Worm (Caenorhabditis elegans) whole organism, L1 larva: ENCODE measurements around the gene nas-19.

Experiments used
- C04F5.9 ChIP-seq: sonication (generic microtip); optimal IDR thresholded peaks from 2 replicates; lab custom pipeline; 2016; ENCODE audit warnings: missing genetic modification characterization, missing compliant biosample characterization
- ama-1 ChIP-seq: fragments of 150-350 bp; optimal IDR thresholded peaks from 2 replicates; lab custom pipeline; 2014
- ceh-8 ChIP-seq: fragments of 200-800 bp; sonication (Bioruptor generic); optimal IDR thresholded peaks from 2 replicates; lab custom pipeline; 2018; ENCODE audit warnings: mild to moderate bottlenecking, missing genetic modification characterization, moderate library complexity, missing compliant biosample characterization
- ceh-90 ChIP-seq: sonication (generic microtip); optimal IDR thresholded peaks from 2 replicates; lab custom pipeline; 2016; ENCODE audit warnings: missing genetic modification characterization, missing compliant biosample characterization
- ces-1 ChIP-seq: fragments of 150-350 bp; optimal IDR thresholded peaks from 2 replicates; lab custom pipeline; 2014; ENCODE audit warnings: missing biosample characterization, missing genetic modification reagents, missing genetic modification characterization
- dpl-1 ChIP-seq, 3 experiments: fragments of 150-350 bp in 2 of 3; sonication (generic microtip) in 1 of 3; optimal IDR thresholded peaks; 2 replicates each; lab custom pipeline; 2014 to 2017; ENCODE audit warnings: missing biosample characterization in 3 of 3, missing genetic modification characterization in 3 of 3, missing genetic modification reagents in 3 of 3
- dsc-1 ChIP-seq: sonication (generic microtip); optimal IDR thresholded peaks from 2 replicates; lab custom pipeline; 2016; ENCODE audit warnings: mild to moderate bottlenecking, missing genetic modification characterization, missing compliant biosample characterization
- egl-27 ChIP-seq, 2 experiments: fragments of 150-350 bp in 1 of 2; sonication (generic microtip); optimal IDR thresholded peaks; 3 replicates each; lab custom pipeline; 2017 to 2018; ENCODE audit warnings: missing biosample characterization in 2 of 2, missing genetic modification characterization in 2 of 2, missing genetic modification reagents in 2 of 2
- elt-3 ChIP-seq, 6 experiments: fragments of 150-350 bp in 1 of 6; sonication (generic microtip); optimal IDR thresholded peaks; 2 replicates each; lab custom pipeline; 2017 to 2018; ENCODE audit warnings: missing biosample characterization in 6 of 6, missing genetic modification characterization in 6 of 6, inconsistent platforms in 1 of 6
- fkh-10 ChIP-seq: sonication (generic microtip); optimal IDR thresholded peaks from 2 replicates; lab custom pipeline; 2017; ENCODE audit warnings: missing biosample characterization, missing genetic modification reagents, missing genetic modification characterization
- fkh-4 ChIP-seq: sonication (generic microtip); optimal IDR thresholded peaks from 2 replicates; lab custom pipeline; 2016; ENCODE audit warnings: missing compliant biosample characterization, missing genetic modification characterization, borderline replicate concordance
- fos-1 ChIP-seq: fragments of 150-350 bp; optimal IDR thresholded peaks from 2 replicates; lab custom pipeline; 2014; ENCODE audit warnings: missing biosample characterization, missing genetic modification characterization
- hlh-17 ChIP-seq: fragments of 200-800 bp; sonication (Bioruptor generic); optimal IDR thresholded peaks from 2 replicates; lab custom pipeline; 2018; ENCODE audit warnings: missing genetic modification characterization, mild to moderate bottlenecking, missing compliant biosample characterization, moderate library complexity, borderline replicate concordance
- isw-1 ChIP-seq: fragments of 200-800 bp; sonication (Bioruptor generic); IDR thresholded peaks from 2 replicates; pipeline ENCODE4 v1.3.6; 2022; ENCODE audit warnings: missing genetic modification characterization, missing compliant biosample characterization
- jun-1 ChIP-seq: fragments of 150-350 bp; optimal IDR thresholded peaks from 2 replicates; lab custom pipeline; 2014; ENCODE audit warnings: missing biosample characterization, missing genetic modification reagents, missing genetic modification characterization
- lin-13 ChIP-seq: fragments of 150-350 bp; optimal IDR thresholded peaks from 2 replicates; lab custom pipeline; 2014; ENCODE audit warnings: missing biosample characterization, missing genetic modification reagents, missing genetic modification characterization
- lin-14 ChIP-seq: fragments of 200-800 bp; sonication (Bioruptor generic); optimal IDR thresholded peaks from 2 replicates; lab custom pipeline; 2018; ENCODE audit warnings: mild to moderate bottlenecking, missing genetic modification characterization, moderate library complexity, missing compliant biosample characterization
- lin-39 ChIP-seq: fragments of 150-350 bp; optimal IDR thresholded peaks from 2 replicates; lab custom pipeline; 2014; ENCODE audit warnings: missing biosample characterization, missing genetic modification reagents, missing genetic modification characterization
- lsy-2 ChIP-seq, 2 experiments: fragments of 150-350 bp; optimal IDR thresholded peaks; 2 replicates each; lab custom pipeline; 2014; ENCODE audit warnings: missing biosample characterization in 2 of 2, missing genetic modification characterization in 2 of 2
- mef-2 ChIP-seq: fragments of 150-350 bp; optimal IDR thresholded peaks from 2 replicates; lab custom pipeline; 2014; ENCODE audit warnings: missing biosample characterization, missing genetic modification characterization
- nhr-12 ChIP-seq: sonication (generic microtip); optimal IDR thresholded peaks from 2 replicates; lab custom pipeline; 2017; ENCODE audit warnings: missing biosample characterization, missing genetic modification characterization
- nhr-76 ChIP-seq: sonication (generic microtip); optimal IDR thresholded peaks from 2 replicates; lab custom pipeline; 2017; ENCODE audit warnings: missing biosample characterization, missing genetic modification characterization
- nhr-84 ChIP-seq: sonication (generic microtip); optimal IDR thresholded peaks from 2 replicates; lab custom pipeline; 2017; ENCODE audit warnings: missing biosample characterization, missing genetic modification characterization
- nhr-85 ChIP-seq: sonication (generic microtip); peaks from one replicate; lab custom pipeline; 2016; ENCODE audit warnings: missing genetic modification characterization, inconsistent platforms, missing compliant biosample characterization
- pag-3 ChIP-seq: sonication (generic microtip); optimal IDR thresholded peaks from 2 replicates; lab custom pipeline; 2017; ENCODE audit warnings: missing genetic modification characterization, mild to moderate bottlenecking, missing compliant biosample characterization, antibody characterized with exemption, borderline replicate concordance; ENCODE audit not compliant: insufficient read depth
- pqm-1 ChIP-seq: sonication (generic microtip); optimal IDR thresholded peaks from 3 replicates; lab custom pipeline; 2017; ENCODE audit warnings: missing biosample characterization, missing genetic modification characterization
- rnt-1 ChIP-seq: sonication (generic microtip); optimal IDR thresholded peaks from 2 replicates; lab custom pipeline; 2016; ENCODE audit warnings: mild to moderate bottlenecking, missing genetic modification characterization, moderate library complexity, missing compliant biosample characterization
- snu-23 ChIP-seq: sonication (generic microtip); optimal IDR thresholded peaks from 2 replicates; lab custom pipeline; 2016; ENCODE audit warnings: missing genetic modification characterization, missing compliant biosample characterization
- unc-30 ChIP-seq: sonication (generic microtip); optimal IDR thresholded peaks from 2 replicates; lab custom pipeline; 2017; ENCODE audit warnings: missing biosample characterization, missing genetic modification characterization
- unc-62 ChIP-seq: fragments of 150-350 bp; optimal IDR thresholded peaks from 2 replicates; lab custom pipeline; 2014; ENCODE audit warnings: missing biosample characterization, missing genetic modification reagents, missing genetic modification characterization
- unc-86 ChIP-seq: sonication (generic microtip); optimal IDR thresholded peaks from 2 replicates; lab custom pipeline; 2016; ENCODE audit warnings: missing genetic modification characterization, missing compliant biosample characterization
- unc-98 ChIP-seq: fragments of 200-800 bp; sonication (Bioruptor generic); IDR thresholded peaks from 2 replicates; pipeline ENCODE4 v1.3.6; 2022; ENCODE audit warnings: missing genetic modification characterization, missing compliant biosample characterization
- vab-15 ChIP-seq: sonication (generic microtip); optimal IDR thresholded peaks from 2 replicates; lab custom pipeline; 2017; ENCODE audit warnings: missing genotype, mild to moderate bottlenecking, missing genetic modification characterization, missing compliant biosample characterization
- ztf-4 ChIP-seq: fragments of 150-350 bp; optimal IDR thresholded peaks from 2 replicates; lab custom pipeline; 2014; ENCODE audit warnings: missing biosample characterization, missing genetic modification characterization

The nas-19 gene

DNA sequence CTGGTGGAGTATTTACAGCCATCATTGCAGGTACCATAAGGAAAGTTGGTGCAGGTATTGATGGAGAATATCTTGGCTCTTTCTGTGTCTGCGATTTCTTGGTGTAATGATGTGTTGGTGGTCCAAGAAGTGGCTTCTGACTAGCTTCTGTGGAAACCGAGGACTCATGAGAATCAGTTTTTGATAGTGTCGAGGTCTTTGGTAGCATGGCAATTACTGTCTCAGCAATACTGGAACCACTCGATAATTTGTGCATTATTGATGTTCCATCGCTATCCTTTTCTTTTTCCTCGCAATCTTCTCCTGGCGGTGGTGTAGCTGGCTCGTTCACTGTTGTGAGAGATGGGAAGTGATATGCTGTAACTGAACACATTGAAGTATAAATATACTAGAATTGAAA, 38.9 kb downstream of the nas-19 start (continued):
- TF ChIP-seq lsy-2 (tag; optimal IDR thresholded peaks at IDR 0.05; lab: Kevin White, UChicago), result no peak
- TF ChIP-seq fkh-4, result no peak

DNA sequence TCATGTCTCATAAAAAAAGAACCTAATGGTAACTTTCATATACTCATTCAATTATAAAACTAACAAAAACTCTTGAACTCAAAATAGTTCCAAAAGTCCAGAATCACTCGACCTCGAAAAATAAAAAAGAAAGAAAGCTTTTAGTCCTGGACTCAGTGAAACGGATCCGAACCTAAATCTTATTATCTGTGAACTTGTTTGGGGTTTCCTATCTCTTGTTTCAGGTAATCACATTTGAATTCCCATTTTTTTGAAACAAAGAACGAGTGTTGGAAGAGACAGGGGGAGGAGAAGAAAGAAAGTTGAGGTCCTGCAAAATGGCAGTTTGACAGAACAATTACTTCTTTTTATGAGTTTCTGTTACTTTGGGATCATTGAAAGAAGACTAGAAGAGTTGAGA, 48.2 kb downstream of the nas-19 start:
- TF ChIP-seq ztf-4 (tag; lab: Kevin White, UChicago) (no peak), C04F5.9 (no peak), ama-1 (lab: Kevin White, UChicago) (no peak), isw-1 (no peak), unc-62 (GFP tag; lab: Kevin White, UChicago) (no peak), ces-1 (GFP tag; lab: Kevin White, UChicago) (peak; percentile 3), lin-39 (tag; lab: Kevin White, UChicago) (no peak), nhr-85 (tag; lab: Kevin White, UChicago) (no peak), pag-3 (tag; lab: Kevin White, UChicago) (no peak), vab-15 (no peak), dpl-1 (GFP tag; optimal IDR thresholded peaks at IDR 0.05; lab: Kevin White, UChicago) (no peak), hlh-17 (no peak), unc-86 (tag; lab: Kevin White, UChicago) (no peak), nhr-76 (tag; lab: Kevin White, UChicago) (no peak), pqm-1 (no peak), fkh-10 (GFP tag; lab: Kevin White, UChicago) (peak; percentile 12), mef-2 (no peak), snu-23 (GFP tag; lab: Kevin White, UChicago) (no peak), nhr-84 (tag; lab: Kevin White, UChicago) (no peak), egl-27 (tag; optimal IDR thresholded peaks at IDR 0.05; lab: Kevin White, UChicago) (no peak), ceh-8 (GFP tag; lab: Kevin White, UChicago) (no peak), lin-14 (GFP tag; lab: Kevin White, UChicago) (peak; percentile 56)

DNA sequence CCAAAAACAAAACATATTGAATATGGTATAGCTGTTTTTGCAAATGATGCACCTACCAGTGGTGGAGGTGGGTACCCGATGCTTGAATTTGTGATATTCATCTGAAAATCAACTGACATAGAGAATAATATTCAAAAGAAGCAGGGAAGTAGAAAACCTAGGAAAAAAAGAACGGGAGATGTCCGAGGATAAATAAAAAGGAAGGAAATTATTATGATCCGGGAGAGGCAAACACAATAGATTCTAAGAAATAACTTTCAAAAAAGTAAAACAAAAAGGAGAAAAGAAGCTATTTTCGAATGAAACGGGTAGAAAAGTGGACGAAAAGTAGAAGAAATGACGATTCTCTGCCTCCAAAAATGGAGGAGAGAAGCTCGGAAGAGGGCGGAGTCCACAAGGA, 49.6 kb downstream of the nas-19 start, which contains the start of gene npr-25:
TSS of gene npr-25 (minus strand) at position 101 of the 400 bp plus-strand sequence.
- no peak for TF ChIP-seq dsc-1 (tag; lab: Kevin White, UChicago)
- no peak for TF ChIP-seq jun-1 (tag; lab: Kevin White, UChicago)
- TF ChIP-seq ceh-90 (tag; lab: Kevin White, UChicago), result no peak
- TF ChIP-seq unc-98 (GFP tag; lab: Robert Waterston, UW), result no peak
- TF ChIP-seq vab-15, result no peak
- TF ChIP-seq lin-13 (GFP tag; lab: Kevin White, UChicago), result no peak
- TF ChIP-seq elt-3 (tag; optimal IDR thresholded peaks at IDR 0.05; lab: Kevin White, UChicago), result no peak
- TF ChIP-seq nhr-76 (tag; lab: Kevin White, UChicago), result no peak
- no peak for TF ChIP-seq unc-30 (tag; lab: Kevin White, UChicago)

DNA sequence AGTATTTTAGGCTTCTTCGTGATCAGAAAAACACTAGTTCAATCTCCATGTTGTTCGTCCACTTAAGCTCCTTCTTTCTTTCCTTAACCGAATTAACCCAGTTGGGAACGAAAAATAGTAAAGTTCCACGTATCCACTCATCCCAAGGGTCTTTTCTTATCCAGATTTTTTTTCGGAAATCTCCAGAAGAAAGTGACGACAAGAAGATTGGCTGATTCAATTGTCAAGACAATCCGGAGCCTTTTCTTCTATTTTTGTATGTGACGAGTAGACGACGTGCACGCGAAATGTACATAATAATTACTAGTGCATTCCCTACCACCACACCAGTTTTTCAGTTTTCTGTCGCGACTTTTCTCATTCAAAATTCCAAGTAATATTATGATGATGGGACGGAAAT, 51.2 kb downstream of the nas-19 start:
- TF ChIP-seq fkh-10 (GFP tag; lab: Kevin White, UChicago) (peak; percentile 19), fos-1 (tag; lab: Kevin White, UChicago) (no peak), lin-14 (GFP tag; lab: Kevin White, UChicago) (peak; percentile 47), nhr-12 (tag; lab: Kevin White, UChicago) (no peak), ces-1 (GFP tag; lab: Kevin White, UChicago) (no peak), rnt-1 (no peak)
